Worm (Caenorhabditis elegans): ENCODE results near the gene clk-2.

ce11 chrIII:7489055-7489534 lies 29.2 kb downstream of the clk-2 start, which contains the start of gene mup-4:
- TF ChIP-seq aly-2 (tag; optimal IDR thresholded peaks at IDR 0.05) (no peak), F26F4.8 (GFP tag; conservative IDR thresholded peaks at IDR 0.05) (no peak), nhr-28 (tag; optimal IDR thresholded peaks at IDR 0.05) (no peak), skn-1 (tag; optimal IDR thresholded peaks at IDR 0.05) (no peak)

Measured in whole organism, L4 larva.